Worm (Caenorhabditis elegans) whole organism, young adult: Measurements from ENCODE around the gene ccdc-149.

Experiments used
- B0019.2 ChIP-seq: fragments of 200-800 bp; sonication (Bioruptor generic); conservative IDR thresholded peaks from 2 replicates; pipeline ENCODE4 v1.3.6; 2022; ENCODE audit warnings: missing genetic modification reagents, missing genetic modification characterization, missing compliant biosample characterization
- B0336.3 ChIP-seq: fragments of 200-800 bp; sonication (Bioruptor generic); IDR thresholded peaks from 2 replicates; pipeline ENCODE4 v1.3.6; 2022; ENCODE audit warnings: missing genetic modification characterization, missing compliant biosample characterization
- F22D6.2 ChIP-seq: sonication (generic microtip); optimal IDR thresholded peaks from 2 replicates; lab custom pipeline; 2016; ENCODE audit warnings: mild to moderate bottlenecking, missing genetic modification characterization, missing compliant biosample characterization
- F23B12.7 ChIP-seq: sonication (generic microtip); optimal IDR thresholded peaks from 2 replicates; lab custom pipeline; 2017; ENCODE audit warnings: missing genetic modification characterization, mild to moderate bottlenecking, missing compliant biosample characterization, antibody characterized with exemption, moderate library complexity; ENCODE audit not compliant: insufficient read depth
- K11D2.4 ChIP-seq: fragments of 200-800 bp; sonication (Bioruptor generic); IDR thresholded peaks from 2 replicates; pipeline ENCODE4 v1.3.6; 2022; ENCODE audit warnings: missing genetic modification reagents, missing genetic modification characterization, missing compliant biosample characterization
- K12H6.12 ChIP-seq: fragments of 200-800 bp; sonication (Bioruptor generic); optimal IDR thresholded peaks from 2 replicates; lab custom pipeline; 2018; ENCODE audit warnings: mild to moderate bottlenecking, missing genetic modification characterization, missing compliant biosample characterization
- T26A5.8 ChIP-seq: sonication (generic microtip); optimal IDR thresholded peaks from 2 replicates; lab custom pipeline; 2016; ENCODE audit warnings: missing genetic modification characterization, missing compliant biosample characterization
- Y53G8AR.9 ChIP-seq: fragments of 200-800 bp; sonication (Bioruptor generic); conservative IDR thresholded peaks from 2 replicates; pipeline ENCODE4 v1.3.6; 2022; ENCODE audit warnings: missing genetic modification reagents, missing genetic modification characterization, missing compliant biosample characterization
- Y56A3A.18 ChIP-seq: fragments of 200-800 bp; sonication (Bioruptor generic); IDR thresholded peaks from 2 replicates; pipeline ENCODE4 v1.3.6; 2022; ENCODE audit warnings: missing genetic modification reagents, missing genetic modification characterization, missing compliant biosample characterization
- Y95B8A.8 ChIP-seq: fragments of 200-800 bp; sonication (Bioruptor generic); IDR thresholded peaks from 2 replicates; pipeline ENCODE4 v1.3.6; 2022; ENCODE audit warnings: missing genetic modification reagents, missing genetic modification characterization, missing compliant biosample characterization
- aptf-2 ChIP-seq: fragments of 200-800 bp; sonication (Bioruptor generic); conservative IDR thresholded peaks from 2 replicates; pipeline ENCODE4 v1.3.6; 2022; ENCODE audit warnings: missing genetic modification reagents, missing genetic modification characterization, missing compliant biosample characterization
- ccch-3 ChIP-seq: fragments of 200-800 bp; sonication (Bioruptor generic); optimal IDR thresholded peaks from 2 replicates; lab custom pipeline; 2018; ENCODE audit warnings: mild to moderate bottlenecking, missing genetic modification characterization, missing compliant biosample characterization
- cebp-1 ChIP-seq, 2 experiments: fragments of 200-800 bp in 1 of 2; sonication (Bioruptor generic) in 1 of 2; sonication (generic microtip) in 1 of 2; IDR thresholded peaks in 1 of 2; optimal IDR thresholded peaks in 1 of 2; 2 replicates each; pipeline versions ENCODE4 v1.3.6 to Lab custom; 2017 to 2022; ENCODE audit warnings: missing compliant biosample characterization in 2 of 2, missing genetic modification characterization in 2 of 2, mild to moderate bottlenecking in 1 of 2, missing genetic modification reagents in 1 of 2, moderate library complexity in 1 of 2
- ceh-100 ChIP-seq: fragments of 200-800 bp; sonication (Bioruptor generic); IDR thresholded peaks from 2 replicates; pipeline ENCODE4 v1.3.6; 2022; ENCODE audit warnings: missing genetic modification reagents, missing genetic modification characterization, missing compliant biosample characterization
- ceh-27 ChIP-seq: fragments of 200-800 bp; sonication (Bioruptor generic); optimal IDR thresholded peaks from 2 replicates; lab custom pipeline; 2018; ENCODE audit warnings: mild to moderate bottlenecking, missing genetic modification characterization, moderate library complexity, missing compliant biosample characterization
- ceh-79 ChIP-seq: sonication (generic microtip); optimal IDR thresholded peaks from 2 replicates; lab custom pipeline; 2017; ENCODE audit warnings: mild to moderate bottlenecking, missing genetic modification characterization, missing compliant biosample characterization
- egl-18 ChIP-seq: fragments of 200-800 bp; sonication (Bioruptor generic); IDR thresholded peaks from 2 replicates; pipeline ENCODE4 v1.3.6; 2022; ENCODE audit warnings: missing genetic modification reagents, missing genetic modification characterization, missing compliant biosample characterization
- let-607 ChIP-seq, 2 experiments: fragments of 200-800 bp in 1 of 2; sonication (Bioruptor generic) in 1 of 2; sonication (generic microtip) in 1 of 2; optimal IDR thresholded peaks; 2 replicates each; lab custom pipeline; 2016 to 2018; ENCODE audit warnings: mild to moderate bottlenecking in 2 of 2, missing compliant biosample characterization in 2 of 2, missing genetic modification characterization in 2 of 2, moderate library complexity in 2 of 2, missing genotype in 1 of 2
- lin-35 ChIP-seq, 3 experiments: fragments of 150-350 bp in 2 of 3; sonication (generic microtip) in 1 of 3; optimal IDR thresholded peaks; 2 replicates each; lab custom pipeline; 2014 to 2018; ENCODE audit warnings: missing biosample characterization in 3 of 3, missing genetic modification characterization in 3 of 3, missing genetic modification reagents in 3 of 3
- madf-3 ChIP-seq: fragments of 200-800 bp; sonication (Bioruptor generic); IDR thresholded peaks from 2 replicates; pipeline ENCODE4 v1.3.6; 2022; ENCODE audit warnings: missing genetic modification reagents, missing genetic modification characterization, missing compliant biosample characterization
- nfyb-1 ChIP-seq: fragments of 200-800 bp; sonication (Bioruptor generic); IDR thresholded peaks from 2 replicates; pipeline ENCODE4 v1.3.6; 2022; ENCODE audit warnings: missing genetic modification reagents, missing genetic modification characterization, missing compliant biosample characterization
- nhr-80 ChIP-seq: sonication (generic microtip); optimal IDR thresholded peaks from 2 replicates; lab custom pipeline; 2016; ENCODE audit warnings: missing genetic modification characterization, missing compliant biosample characterization
- pbrm-1 ChIP-seq: fragments of 200-800 bp; sonication (Bioruptor generic); IDR thresholded peaks from 2 replicates; pipeline ENCODE4 v1.3.6; 2022; ENCODE audit warnings: missing genetic modification reagents, missing genetic modification characterization, missing compliant biosample characterization
- rcor-1 ChIP-seq: fragments of 200-800 bp; sonication (Bioruptor generic); IDR thresholded peaks from 2 replicates; pipeline ENCODE4 v1.3.6; 2022; ENCODE audit warnings: missing genetic modification reagents, missing genetic modification characterization, missing compliant biosample characterization
- repo-1 ChIP-seq: sonication (generic microtip); optimal IDR thresholded peaks from 2 replicates; lab custom pipeline; 2017; ENCODE audit warnings: mild to moderate bottlenecking, missing genetic modification characterization, missing compliant biosample characterization
- snpc-1.3 ChIP-seq: sonication (generic microtip); optimal IDR thresholded peaks from 2 replicates; lab custom pipeline; 2017; ENCODE audit warnings: missing genetic modification characterization, mild to moderate bottlenecking, missing compliant biosample characterization, antibody characterized with exemption, moderate library complexity, missing genotype, missing genetic modification reagents; ENCODE audit not compliant: insufficient read depth
- snpc-4 ChIP-seq, 5 experiments: fragments of 150-350 bp in 1 of 5; sonication (generic microtip) in 4 of 5; optimal IDR thresholded peaks; 2 replicates each; lab custom pipeline; 2014 to 2018; ENCODE audit warnings: missing genetic modification characterization in 5 of 5, missing biosample characterization in 3 of 5, antibody characterized with exemption in 2 of 5, mild to moderate bottlenecking in 2 of 5, missing compliant biosample characterization in 2 of 5, missing genotype in 2 of 5, moderate library complexity in 2 of 5, missing genetic modification reagents in 1 of 5
- xnd-1 ChIP-seq: sonication (generic microtip); optimal IDR thresholded peaks from 2 replicates; lab custom pipeline; 2016; ENCODE audit warnings: missing genotype, missing genetic modification reagents, missing genetic modification characterization, missing compliant biosample characterization

Gene ccdc-149

DNA sequence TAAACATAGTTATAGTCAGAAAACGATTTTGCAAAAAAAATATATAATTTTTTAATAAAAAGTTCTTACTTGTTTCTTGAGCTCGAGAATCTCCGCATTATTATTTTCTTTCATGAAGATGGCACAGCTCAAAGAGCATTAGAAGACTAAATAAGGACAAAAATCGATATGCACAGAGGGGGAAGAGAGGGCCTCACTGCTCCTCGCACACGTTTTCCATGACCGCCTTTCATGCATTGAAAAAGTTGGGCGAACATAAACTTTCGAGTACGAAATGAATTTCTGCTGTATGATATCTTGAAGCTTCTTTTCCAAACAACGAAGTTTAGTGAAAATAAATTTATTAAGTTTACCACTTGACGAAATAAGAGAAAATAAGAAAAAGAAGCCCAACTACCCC is at the start of gene ccdc-149:
TSS of gene ccdc-149 (minus strand) at position 221 of the 400 bp plus-strand sequence.
- TF ChIP-seq B0336.3 (GFP tag; lab: Robert Waterston, UW) (0 out of 2 replicates have a peak, but pooled peaks have one; percentile 25), pbrm-1 (GFP tag; lab: Robert Waterston, UW) (peak; percentile 50; the same call in 1 of the 2 replicates), lin-35 (GFP tag; optimal IDR thresholded peaks at IDR 0.05; lab: Kevin White, UChicago) (no peak), snpc-4 (GFP tag; optimal IDR thresholded peaks at IDR 0.05; lab: Kevin White, UChicago) (no peak), snpc-4 (tag; optimal IDR thresholded peaks at IDR 0.05; lab: Kevin White, UChicago) (no peak), let-607 (tag; optimal IDR thresholded peaks at IDR 0.05; lab: Kevin White, UChicago) (peak in 1 of 2 experiments; percentile 16), Y53G8AR.9 (peak; percentile 62; the same call in 1 of the 2 replicates), nfyb-1 (0 out of 2 replicates have a peak, but pooled peaks have one; percentile 26), repo-1 (peak; percentile 49)

- TF ChIP-seq madf-3 (GFP tag; lab: Robert Waterston, UW) (no peak), egl-18 (GFP tag; lab: Robert Waterston, UW) (no peak), F22D6.2 (tag; lab: Kevin White, UChicago) (no peak), ceh-100 (GFP tag; lab: Robert Waterston, UW) (no peak), B0019.2 (no peak), snpc-1.3 (tag; lab: Kevin White, UChicago) (no peak)
These were observed 49.4 kb upstream of the ccdc-149 start, which contains the start of gene lev-8 for ce11 chrX:11560615-11561014. Gene lev-8 (plus strand): TSS chrX:11560915.

DNA sequence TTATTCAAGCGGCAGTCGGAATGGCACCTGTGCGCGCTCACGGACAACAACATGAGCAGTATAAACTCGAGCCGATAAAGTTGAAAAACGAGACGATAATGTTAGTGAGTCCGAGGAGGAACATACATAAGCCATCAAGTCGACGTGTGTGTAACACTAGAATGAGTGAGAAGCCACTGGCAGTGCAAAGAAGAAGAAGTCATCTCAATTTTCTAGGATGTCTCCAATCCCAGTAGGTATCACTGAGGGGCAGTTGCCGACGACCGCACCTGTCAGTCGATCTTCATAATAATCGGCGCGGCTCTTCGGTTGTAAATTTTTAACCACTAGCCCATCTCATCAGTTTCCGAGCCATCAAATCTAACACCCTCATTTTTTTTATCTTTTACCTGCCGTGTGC is 48.8 kb upstream of the ccdc-149 start:
- TF ChIP-seq rcor-1 (GFP tag; lab: Robert Waterston, UW) (no peak), ceh-79 (tag; lab: Kevin White, UChicago) (no peak), cebp-1 (GFP tag; IDR thresholded peaks at IDR 0.05; lab: Robert Waterston, UW) (no peak), cebp-1 (tag; optimal IDR thresholded peaks at IDR 0.05; lab: Kevin White, UChicago) (peak; percentile 32), T26A5.8 (tag; lab: Kevin White, UChicago) (no peak), xnd-1 (no peak), ceh-27 (GFP tag; lab: Kevin White, UChicago) (no peak), Y56A3A.18 (GFP tag; lab: Robert Waterston, UW) (no peak)

- TF ChIP-seq K11D2.4 (GFP tag; lab: Robert Waterston, UW), result 0 out of 2 replicates have a peak, but pooled peaks have one; percentile 25
- no peak for TF ChIP-seq K12H6.12
These were observed 46.9 kb upstream of the ccdc-149 start for ce11 chrX:11558156-11558555.

DNA sequence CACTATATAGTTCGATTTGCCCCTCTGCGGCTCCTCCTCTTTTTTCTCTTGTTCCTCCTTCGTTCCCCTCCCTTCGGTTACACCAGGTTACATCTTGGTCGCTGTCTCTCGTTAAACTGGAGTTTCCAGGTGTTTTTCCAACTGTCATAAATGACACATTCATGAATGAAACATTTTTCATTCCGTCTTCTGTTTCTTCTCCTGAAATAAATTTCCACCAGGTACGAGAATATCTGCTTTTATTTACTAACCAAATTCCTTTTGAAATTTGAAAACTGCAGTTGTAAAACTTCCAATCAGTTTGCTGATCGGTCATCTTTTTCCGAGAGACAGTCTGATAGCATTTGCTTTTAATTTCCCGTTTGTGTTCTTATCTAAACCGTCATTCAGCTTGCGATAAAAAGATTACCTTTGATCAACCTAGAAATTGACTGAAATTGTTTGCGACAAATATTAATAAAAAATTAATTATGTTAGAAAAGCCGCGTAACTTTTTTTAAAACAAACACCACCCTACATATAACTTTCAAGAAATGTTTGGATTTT is 45.0 kb upstream of the ccdc-149 start, which contains the start of gene C35C5.10:
TSS of gene C35C5.10 (plus strand) at position 51 of the 546 bp plus-strand sequence.
- TF ChIP-seq Y95B8A.8 (GFP tag; lab: Robert Waterston, UW), result no peak
- TF ChIP-seq nhr-80 (tag; lab: Kevin White, UChicago), result peak; percentile 87
- TF ChIP-seq aptf-2 (GFP tag; lab: Robert Waterston, UW), result no peak
- no peak for TF ChIP-seq F23B12.7
- no peak for TF ChIP-seq ccch-3 (GFP tag; lab: Kevin White, UChicago)
